Worm (Caenorhabditis elegans): Measurements from ENCODE around the gene Y71H2B.2.
A peak's percentile ranks its signal among the peaks of the same experiment; 100 is the strongest.

The Y71H2B.2 gene

DNA sequence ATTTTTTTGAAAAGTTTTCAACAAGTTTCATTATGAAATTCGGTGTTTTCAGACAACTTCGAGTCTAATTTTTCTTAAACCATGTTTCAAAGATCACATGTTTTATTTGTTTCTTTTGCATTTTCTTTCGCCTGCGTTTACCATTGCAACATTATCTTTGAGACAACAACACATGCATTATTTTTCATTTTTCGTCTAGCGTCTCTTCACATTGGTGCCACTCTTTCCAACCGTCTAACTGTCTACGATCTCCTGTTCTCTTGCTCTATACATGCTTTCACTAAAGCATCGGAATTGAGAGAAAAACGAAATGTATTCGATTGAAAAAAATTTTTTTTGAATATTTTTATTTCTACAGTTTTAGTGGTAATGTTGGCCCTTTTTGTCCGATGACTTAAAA lies 44.4 kb upstream of the Y71H2B.2 start:
- TF ChIP-seq B0261.1 (tag; optimal IDR thresholded peaks at IDR 0.05) (no peak), hmg-1.2 (GFP tag; IDR thresholded peaks at IDR 0.05) (peak; percentile 97), Y95B8A.8 (GFP tag; IDR thresholded peaks at IDR 0.05) (no peak), T07F8.4 (tag; optimal IDR thresholded peaks at IDR 0.05) (no peak), D2030.7 (GFP tag; IDR thresholded peaks at IDR 0.05) (no peak), pbrm-1 (GFP tag; IDR thresholded peaks at IDR 0.05) (no peak), lin-40 (tag; optimal IDR thresholded peaks at IDR 0.05) (peak; percentile 3), attf-5 (GFP tag; optimal IDR thresholded peaks at IDR 0.05) (peak; percentile 61), aptf-3 (GFP tag; IDR thresholded peaks at IDR 0.05) (no peak), nhr-80 (tag; optimal IDR thresholded peaks at IDR 0.05) (peak; percentile 31), cebp-1 (GFP tag; IDR thresholded peaks at IDR 0.05) (no peak), cebp-1 (tag; optimal IDR thresholded peaks at IDR 0.05) (peak; percentile 53)

DNA sequence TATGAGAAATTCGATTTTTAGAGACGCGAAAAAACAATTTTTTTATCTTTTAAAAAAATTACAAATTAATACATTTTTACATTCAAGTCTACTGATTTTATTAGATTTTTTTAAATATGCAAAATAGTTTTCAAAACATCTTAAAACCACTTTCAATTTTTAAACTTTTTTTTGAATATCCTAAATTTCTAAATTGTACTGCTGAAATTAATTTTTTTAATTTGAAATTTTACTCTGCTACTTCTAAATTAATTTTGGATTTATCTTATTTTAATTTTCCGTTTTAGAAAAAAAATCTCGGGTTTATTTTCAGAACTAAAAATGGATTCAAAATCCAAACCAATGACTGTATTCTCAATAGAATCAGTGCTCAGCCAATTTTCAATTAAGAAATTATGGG lies 44.0 kb upstream of the Y71H2B.2 start, which contains the start of gene Y71H2B.8:
Y71H2B.8 (plus strand) TSS at position 301 of the 400 bp plus-strand sequence.
- TF ChIP-seq dpff-1 (tag; optimal IDR thresholded peaks at IDR 0.05): no peak
- TF ChIP-seq T26A5.8 (tag; optimal IDR thresholded peaks at IDR 0.05): no peak
- no peak for TF ChIP-seq aptf-2 (GFP tag; conservative IDR thresholded peaks at IDR 0.05)
- TF ChIP-seq ztf-6 (GFP tag; IDR thresholded peaks at IDR 0.05): no peak
- TF ChIP-seq hmg-20 (GFP tag; IDR thresholded peaks at IDR 0.05): no peak
- no peak for TF ChIP-seq nhr-27 (tag; optimal IDR thresholded peaks at IDR 0.05)
- TF ChIP-seq lsl-1 (GFP tag; optimal IDR thresholded peaks at IDR 0.05): no peak
- no peak for TF ChIP-seq hsf-1 (GFP tag; IDR thresholded peaks at IDR 0.05)
- TF ChIP-seq ztf-28 (GFP tag; IDR thresholded peaks at IDR 0.05): no peak
- TF ChIP-seq madf-6 (GFP tag; IDR thresholded peaks at IDR 0.05): no peak
- TF ChIP-seq cebp-2 (GFP tag; IDR thresholded peaks at IDR 0.05): no peak

DNA sequence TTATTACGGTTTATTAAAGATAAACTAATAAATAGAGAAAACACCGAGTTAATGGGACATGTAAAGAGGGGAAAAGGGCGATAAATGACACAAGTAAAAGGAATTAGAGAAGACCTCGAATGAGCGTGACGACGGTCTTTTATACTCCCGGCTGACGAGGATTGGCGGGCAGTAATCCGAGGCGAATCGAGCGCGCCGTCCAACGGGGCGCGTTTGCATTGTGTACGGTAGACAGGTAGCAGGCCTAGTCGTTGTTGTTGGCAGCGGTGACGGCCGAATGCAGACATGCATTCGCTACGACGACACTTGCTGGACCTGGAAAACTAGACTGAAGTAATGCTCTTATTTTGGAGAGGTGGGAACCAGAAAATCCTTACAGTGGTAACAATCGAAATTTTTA lies 39.7 kb upstream of the Y71H2B.2 start:
- TF ChIP-seq mcd-1 (GFP tag; IDR thresholded peaks at IDR 0.05) (peak; percentile 58), madf-6 (GFP tag; IDR thresholded peaks at IDR 0.05) (peak; percentile 85), dox-1 (GFP tag; IDR thresholded peaks at IDR 0.05) (peak; percentile 57; the same call in 1 of the 2 replicates), K11D2.4 (GFP tag; IDR thresholded peaks at IDR 0.05) (0 out of 2 replicates have a peak, but pooled peaks have one; percentile 18), ztf-28 (GFP tag; IDR thresholded peaks at IDR 0.05) (0 out of 2 replicates have a peak, but pooled peaks have one; percentile 59), hsf-1 (GFP tag; IDR thresholded peaks at IDR 0.05) (0 out of 2 replicates have a peak, but pooled peaks have one; percentile 17), D2030.7 (GFP tag; IDR thresholded peaks at IDR 0.05) (peak; percentile 22; the same call in 1 of the 2 replicates), hmg-1.2 (GFP tag; IDR thresholded peaks at IDR 0.05) (0 out of 2 replicates have a peak, but pooled peaks have one; percentile 6), F33H1.4 (GFP tag; IDR thresholded peaks at IDR 0.05) (0 out of 2 replicates have a peak, but pooled peaks have one; percentile 32), madf-8 (GFP tag; conservative IDR thresholded peaks at IDR 0.05) (peak; percentile 71)

DNA sequence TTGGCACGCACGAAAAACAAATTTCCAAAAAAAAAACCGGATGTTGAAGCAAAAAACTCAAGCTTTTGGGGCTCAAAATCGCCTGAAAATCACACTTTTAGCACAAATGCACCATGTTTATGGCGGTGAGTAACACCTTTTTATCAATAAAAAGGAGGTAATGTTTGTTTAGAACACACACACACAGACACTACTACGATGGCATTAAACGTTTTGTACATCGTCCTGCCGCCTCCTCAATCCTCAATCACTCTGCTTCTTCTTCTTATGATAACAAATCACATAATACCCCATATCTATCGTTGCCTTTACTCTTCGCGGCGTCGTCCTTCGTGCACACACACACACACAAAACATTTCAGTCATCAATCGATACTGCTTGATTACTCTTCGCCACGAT lies 36.8 kb upstream of the Y71H2B.2 start, which contains the start of gene gpa-17:
gpa-17 (plus strand) TSS at position 363 of the 400 bp plus-strand sequence.
- TF ChIP-seq nhr-80 (tag; optimal IDR thresholded peaks at IDR 0.05) (peak; percentile 64), pha-4 (tag; optimal IDR thresholded peaks at IDR 0.05) (no peak)

DNA sequence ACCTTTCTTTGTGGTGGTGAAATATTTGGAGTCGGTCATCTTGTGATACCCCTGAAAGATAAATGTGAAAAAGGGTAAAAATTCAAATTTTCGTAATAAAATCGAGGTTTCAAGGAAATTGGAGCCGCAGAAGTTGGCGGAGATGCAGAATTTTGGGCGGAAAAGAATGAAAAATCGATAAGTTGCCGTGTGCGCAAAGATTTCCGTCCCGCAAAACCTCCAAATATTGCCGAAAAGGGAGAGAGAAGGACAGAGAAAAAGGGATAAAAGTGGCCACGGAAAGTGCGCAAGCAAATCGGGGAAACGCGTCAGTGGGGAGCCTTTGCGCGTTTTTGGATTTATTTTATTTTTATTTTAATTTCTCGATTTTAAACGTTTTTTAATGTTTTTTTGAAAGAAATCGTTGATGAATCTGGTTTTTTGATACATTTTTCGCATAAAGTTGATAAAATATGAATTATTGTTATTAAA lies 26.0 kb upstream of the Y71H2B.2 start, which contains the start of gene apb-1:
apb-1 (minus strand) TSS at position 51 of the 471 bp plus-strand sequence.
- TF ChIP-seq mel-28 (tag; optimal IDR thresholded peaks at IDR 0.05; ENCODE audit: borderline replicate concordance) (no peak), Y95B8A.8 (GFP tag; IDR thresholded peaks at IDR 0.05) (0 out of 2 replicates have a peak, but pooled peaks have one; percentile 61), atf-7 (tag; optimal IDR thresholded peaks at IDR 0.05) (peak; percentile 73), attf-6 (GFP tag; IDR thresholded peaks at IDR 0.05) (0 out of 2 replicates have a peak, but pooled peaks have one; percentile 55), egl-44 (GFP tag; IDR thresholded peaks at IDR 0.05) (peak; percentile 47; the same call in 1 of the 2 replicates), egl-18 (GFP tag; IDR thresholded peaks at IDR 0.05) (0 out of 2 replicates have a peak, but pooled peaks have one; percentile 76), hlh-26 (GFP tag; conservative IDR thresholded peaks at IDR 0.05) (no peak), repo-1 (tag; optimal IDR thresholded peaks at IDR 0.05) (peak; percentile 79), lin-54 (GFP tag; optimal IDR thresholded peaks at IDR 0.05) (peak; percentile 88), ccch-3 (GFP tag; optimal IDR thresholded peaks at IDR 0.05) (no peak), nhr-27 (tag; optimal IDR thresholded peaks at IDR 0.05) (no peak), ztf-22 (GFP tag; optimal IDR thresholded peaks at IDR 0.05) (no peak), egrh-3 (GFP tag; IDR thresholded peaks at IDR 0.05) (peak; percentile 39; the same call in 1 of the 2 replicates), Y67H2A.10 (GFP tag; conservative IDR thresholded peaks at IDR 0.05) (0 out of 2 replicates have a peak, but pooled peaks have one; percentile 6), zim-3 (tag; optimal IDR thresholded peaks at IDR 0.05) (no peak)
